Worm (Caenorhabditis elegans) whole organism, L1 larva: Measurements from ENCODE around the gene srb-18.

Source experiments
- ces-1 ChIP-seq: fragments of 150-350 bp; optimal IDR thresholded peaks from 2 replicates; lab custom pipeline; 2014; ENCODE audit warnings: missing biosample characterization, missing genetic modification reagents, missing genetic modification characterization
- efl-3 ChIP-seq: fragments of 200-800 bp; sonication (Bioruptor generic); optimal IDR thresholded peaks from 2 replicates; lab custom pipeline; 2018; ENCODE audit warnings: mild to moderate bottlenecking, missing genetic modification characterization, missing compliant biosample characterization
- fkh-10 ChIP-seq: sonication (generic microtip); optimal IDR thresholded peaks from 2 replicates; lab custom pipeline; 2017; ENCODE audit warnings: missing biosample characterization, missing genetic modification reagents, missing genetic modification characterization
- jun-1 ChIP-seq: fragments of 150-350 bp; optimal IDR thresholded peaks from 2 replicates; lab custom pipeline; 2014; ENCODE audit warnings: missing biosample characterization, missing genetic modification reagents, missing genetic modification characterization
- lir-3 ChIP-seq: sonication (generic microtip); optimal IDR thresholded peaks from 2 replicates; lab custom pipeline; 2016; ENCODE audit warnings: mild to moderate bottlenecking, missing genetic modification characterization, moderate library complexity, missing compliant biosample characterization; ENCODE audit not compliant: poor library complexity
- pqm-1 ChIP-seq: sonication (generic microtip); optimal IDR thresholded peaks from 3 replicates; lab custom pipeline; 2017; ENCODE audit warnings: missing biosample characterization, missing genetic modification characterization
- snpc-4 ChIP-seq: fragments of 150-350 bp; optimal IDR thresholded peaks from 2 replicates; lab custom pipeline; 2014; ENCODE audit warnings: missing biosample characterization, missing genetic modification characterization
- sup-37 ChIP-seq: fragments of 200-800 bp; sonication (Bioruptor generic); optimal IDR thresholded peaks from 2 replicates; lab custom pipeline; 2018; ENCODE audit warnings: mild to moderate bottlenecking, missing genetic modification characterization, missing compliant biosample characterization
- unc-98 ChIP-seq: fragments of 200-800 bp; sonication (Bioruptor generic); IDR thresholded peaks from 2 replicates; pipeline ENCODE4 v1.3.6; 2022; ENCODE audit warnings: missing genetic modification characterization, missing compliant biosample characterization
- zip-4 ChIP-seq: fragments of 200-800 bp; sonication (Bioruptor generic); optimal IDR thresholded peaks from 2 replicates; lab custom pipeline; 2018; ENCODE audit warnings: mild to moderate bottlenecking, missing genetic modification characterization, moderate library complexity, missing compliant biosample characterization

ce11 chrV:7465509-7465908, 49.5 kb upstream of the srb-18 start, which contains the start of gene F25E5.1:
- TF ChIP-seq efl-3 = no peak
- TF ChIP-seq snpc-4 (tag; lab: Kevin White, UChicago) = peak; percentile 47
- no peak for TF ChIP-seq fkh-10 (GFP tag; lab: Kevin White, UChicago)
- TF ChIP-seq sup-37 (GFP tag; lab: Kevin White, UChicago) = no peak
- TF ChIP-seq ces-1 (GFP tag; lab: Kevin White, UChicago) = no peak
- peak; percentile 61 for TF ChIP-seq unc-98 (GFP tag; lab: Robert Waterston, UW)
- no peak for TF ChIP-seq pqm-1 (tag; lab: Kevin White, UChicago)
- no peak for TF ChIP-seq zip-4 (GFP tag; lab: Kevin White, UChicago)
- TF ChIP-seq lir-3 (tag; lab: Kevin White, UChicago) = peak; percentile 86
- TF ChIP-seq jun-1 = peak; percentile 2
